Worm (Caenorhabditis elegans) whole organism, young adult: ENCODE results near the gene F49C12.1.

Source experiments
- Y79H2A.3 ChIP-seq: fragments of 200-800 bp; sonication (Bioruptor generic); conservative IDR thresholded peaks from 2 replicates; pipeline ENCODE4 v1.3.6; 2022; ENCODE audit warnings: missing genetic modification reagents, missing genetic modification characterization, missing compliant biosample characterization
- ceh-79 ChIP-seq: sonication (generic microtip); optimal IDR thresholded peaks from 2 replicates; lab custom pipeline; 2017; ENCODE audit warnings: mild to moderate bottlenecking, missing genetic modification characterization, missing compliant biosample characterization
- egrh-3 ChIP-seq: fragments of 200-800 bp; sonication (Bioruptor generic); IDR thresholded peaks from 2 replicates; pipeline ENCODE4 v1.3.6; 2022; ENCODE audit warnings: missing genetic modification reagents, missing genetic modification characterization, missing compliant biosample characterization
- ets-4 ChIP-seq: fragments of 200-800 bp; sonication (Bioruptor generic); optimal IDR thresholded peaks from 2 replicates; lab custom pipeline; 2018; ENCODE audit warnings: mild to moderate bottlenecking, missing genetic modification characterization, missing compliant biosample characterization
- pha-4 ChIP-seq: fragments of 150-350 bp; sonication (generic microtip); optimal IDR thresholded peaks from 2 replicates; lab custom pipeline; 2014; ENCODE audit warnings: missing biosample characterization, missing genetic modification reagents, missing genetic modification characterization

DNA sequence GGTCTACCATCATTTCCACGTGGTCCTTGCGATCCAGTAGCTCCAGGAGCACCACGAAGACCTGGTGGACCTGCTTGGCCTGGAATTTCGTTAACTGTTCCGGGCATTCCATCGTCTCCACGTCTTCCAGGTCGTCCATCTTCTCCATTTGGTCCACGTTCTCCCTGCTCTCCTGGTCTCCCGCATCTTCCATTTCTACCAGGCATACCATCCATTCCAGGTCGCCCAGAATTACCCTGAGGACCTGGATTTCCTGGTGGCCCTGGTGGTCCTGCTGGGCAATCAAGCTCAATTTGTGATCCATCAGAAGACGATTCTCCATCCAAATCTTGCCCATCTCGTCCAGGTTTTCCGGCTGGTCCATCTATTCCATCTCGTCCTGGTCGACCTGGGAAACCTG lies 35.3 kb downstream of the F49C12.1 start:
- TF ChIP-seq egrh-3 (no peak), Y79H2A.3 (GFP tag; lab: Robert Waterston, UW) (no peak), ceh-79 (no peak), ets-4 (GFP tag; lab: Kevin White, UChicago) (no peak), pha-4 (tag; lab: Kevin White, UChicago) (no peak)
